Fruit fly (Drosophila melanogaster): ENCODE results near the gene Cyp4ae1.

Gene Cyp4ae1

DNA sequence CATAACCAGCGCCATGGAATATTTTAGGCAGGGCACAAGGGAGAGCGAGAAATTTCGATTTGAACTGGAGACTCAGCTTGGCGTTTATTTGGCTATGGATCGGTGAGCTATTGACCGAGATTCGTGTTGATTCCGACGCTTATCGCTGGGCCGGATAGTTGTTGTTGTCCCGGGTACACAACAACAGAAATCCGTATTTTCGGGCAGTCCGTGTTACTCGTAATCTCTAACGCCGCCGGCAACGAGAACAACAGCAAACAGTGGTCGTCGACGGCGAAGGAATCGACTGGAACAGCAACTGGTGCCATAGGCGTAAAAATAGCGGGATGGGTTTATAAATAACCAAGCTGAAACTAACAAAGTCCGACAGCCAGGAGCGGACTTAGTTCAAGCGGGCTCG is 13.1 kb downstream of the Cyp4ae1 start:
- TF ChIP-seq CG4360 (GFP tag; IDR thresholded peaks at IDR 0.05) (peak; percentile 40; the same call in 1 of the 2 replicates), Xrp1 (GFP tag; IDR thresholded peaks at IDR 0.05) (peak; percentile 50), CG3407 (GFP tag; optimal IDR thresholded peaks at IDR 0.05) (peak; percentile 27), CG2712 (tag; optimal IDR thresholded peaks at IDR 0.05) (no peak), Sox100B (GFP tag; optimal IDR thresholded peaks at IDR 0.05) (no peak), CG6765 (GFP tag; optimal IDR thresholded peaks at IDR 0.05) (no peak), HLHmδ (GFP tag; optimal IDR thresholded peaks at IDR 0.05) (peak; percentile 2), CrebB (tag; optimal IDR thresholded peaks at IDR 0.05) (no peak), kni (GFP tag; optimal IDR thresholded peaks at IDR 0.05) (peak; percentile 20), otp (GFP tag; IDR thresholded peaks at IDR 0.05) (0 out of 3 replicates have a peak, but pooled peaks have one; percentile 31), bsh (GFP tag; optimal IDR thresholded peaks at IDR 0.05) (peak in 1 of 2 experiments; percentile 20), CG2875 (GFP tag; optimal IDR thresholded peaks at IDR 0.05) (peak; percentile 8), az2 (GFP tag; optimal IDR thresholded peaks at IDR 0.05) (no peak), sens (GFP tag) (peak; percentile 5), CG13424 (tag; optimal IDR thresholded peaks at IDR 0.05) (no peak), CG3847 (GFP tag; IDR thresholded peaks at IDR 0.05) (no peak), Dll (GFP tag; IDR thresholded peaks at IDR 0.05; ENCODE audit: partially characterized antibody) (no peak), jumu (GFP tag; optimal IDR thresholded peaks at IDR 0.05) (no peak), CG17359 (tag; optimal IDR thresholded peaks at IDR 0.05) (peak; percentile 9), Dip3 (GFP tag; optimal IDR thresholded peaks at IDR 0.05) (no peak), vvl (GFP tag; IDR thresholded peaks at IDR 0.05) (no peak), cwo (GFP tag; optimal IDR thresholded peaks at IDR 0.05) (no peak), Med (GFP tag) (peak; percentile 31), CG15514 (GFP tag; optimal IDR thresholded peaks at IDR 0.05) (no peak), CG1603 (tag; optimal IDR thresholded peaks at IDR 0.05) (peak; percentile 7), wek (GFP tag; optimal IDR thresholded peaks at IDR 0.05) (peak; percentile 26), HLH3B (GFP tag; IDR thresholded peaks at IDR 0.05) (peak; percentile 12; the same call in 1 of the 2 replicates), CG32767 (GFP tag; IDR thresholded peaks at IDR 0.05) (no peak), Nf-YB (GFP tag; optimal IDR thresholded peaks at IDR 0.05) (no peak), ATbp (GFP tag; optimal IDR thresholded peaks at IDR 0.05) (peak; percentile 59), eve (GFP tag; optimal IDR thresholded peaks at IDR 0.05) (no peak), CG6813 (GFP tag; optimal IDR thresholded peaks at IDR 0.05) (peak; percentile 3), CG9797 (GFP tag; optimal IDR thresholded peaks at IDR 0.05) (no peak), Blimp-1 (GFP tag; optimal IDR thresholded peaks at IDR 0.05) (peak; percentile 8), TFAM (GFP tag; optimal IDR thresholded peaks at IDR 0.05) (no peak), zf30C (GFP tag; optimal IDR thresholded peaks at IDR 0.05) (no peak), Pdp1 (GFP tag; optimal IDR thresholded peaks at IDR 0.05) (peak in 1 of 2 experiments; percentile 24), ci (GFP tag; IDR thresholded peaks at IDR 0.05) (peak; percentile 72; the same call in 2 of the 3 replicates), CG5245 (GFP tag; optimal IDR thresholded peaks at IDR 0.05) (no peak), tll (GFP tag; optimal IDR thresholded peaks at IDR 0.05) (no peak), sug (tag; optimal IDR thresholded peaks at IDR 0.05) (peak; percentile 4), Xbp1 (GFP tag; optimal IDR thresholded peaks at IDR 0.05) (no peak), Awh (GFP tag; IDR thresholded peaks at IDR 0.05) (peak; percentile 35; the same call in 1 of the 2 replicates)
